Worm (Caenorhabditis elegans) whole organism, early embryonic: ENCODE results near the gene D1054.1.

Experiments
- ama-1 ChIP-seq: fragments of 150-350 bp; optimal IDR thresholded peaks from 2 replicates; lab custom pipeline; 2014
- ceh-13 ChIP-seq: fragments of 200-800 bp; sonication (Bioruptor generic); optimal IDR thresholded peaks from 2 replicates; lab custom pipeline; 2018; ENCODE audit warnings: mild to moderate bottlenecking, missing genetic modification characterization, missing compliant biosample characterization
- flt-1 ChIP-seq: fragments of 200-800 bp; sonication (Bioruptor generic); IDR thresholded peaks from 2 replicates; pipeline ENCODE4 v1.3.6; 2022; ENCODE audit warnings: missing genetic modification characterization, missing compliant biosample characterization
- pes-1 ChIP-seq: fragments of 200-800 bp; sonication (Bioruptor generic); IDR thresholded peaks from 2 replicates; pipeline ENCODE4 v1.3.6; 2022; ENCODE audit warnings: missing genetic modification reagents, missing genetic modification characterization, missing compliant biosample characterization

ce11 chrV:10725424-10725951 is 44.5 kb downstream of the D1054.1 start:
- TF ChIP-seq ama-1 (lab: Kevin White, UChicago), result no peak
- no peak for TF ChIP-seq flt-1 (GFP tag; lab: Robert Waterston, UW)
- TF ChIP-seq pes-1, result no peak
- no peak for TF ChIP-seq ceh-13 (GFP tag; lab: Kevin White, UChicago)
